Worm (Caenorhabditis elegans) whole organism, L2 larva: ENCODE measurements around the gene T10C6.10.

ENCODE experiments used
- C34F6.9 ChIP-seq: fragments of 150-350 bp; optimal IDR thresholded peaks from 2 replicates; lab custom pipeline; 2014; ENCODE audit warnings: missing biosample characterization, missing genetic modification characterization
- R02D3.7 ChIP-seq: fragments of 150-350 bp; optimal IDR thresholded peaks from 2 replicates; lab custom pipeline; 2014; ENCODE audit warnings: missing biosample characterization, missing genetic modification characterization
- Y55F3AM.14 ChIP-seq: fragments of 200-800 bp; sonication (Bioruptor generic); optimal IDR thresholded peaks from 2 replicates; lab custom pipeline; 2018; ENCODE audit warnings: mild to moderate bottlenecking, missing genetic modification characterization, missing compliant biosample characterization
- alr-1 ChIP-seq: fragments of 150-350 bp; optimal IDR thresholded peaks from 2 replicates; lab custom pipeline; 2014; ENCODE audit warnings: missing biosample characterization, missing genetic modification characterization
- aly-2 ChIP-seq: fragments of 150-350 bp; optimal IDR thresholded peaks from 2 replicates; lab custom pipeline; 2014; ENCODE audit warnings: missing biosample characterization, missing genetic modification characterization
- blmp-1 ChIP-seq: sonication (generic microtip); optimal IDR thresholded peaks from 2 replicates; lab custom pipeline; 2017; ENCODE audit warnings: missing genetic modification characterization, mild to moderate bottlenecking, missing compliant biosample characterization, antibody characterized with exemption, moderate library complexity; ENCODE audit not compliant: insufficient read depth
- ceh-16 ChIP-seq: fragments of 150-350 bp; optimal IDR thresholded peaks from 2 replicates; lab custom pipeline; 2014; ENCODE audit warnings: missing biosample characterization, missing genetic modification characterization
- ceh-82 ChIP-seq: fragments of 150-350 bp; optimal IDR thresholded peaks from 2 replicates; lab custom pipeline; 2014; ENCODE audit warnings: missing biosample characterization, missing genetic modification characterization
- dmd-4 ChIP-seq: sonication (generic microtip); optimal IDR thresholded peaks from 2 replicates; lab custom pipeline; 2017; ENCODE audit warnings: missing biosample characterization, missing genetic modification characterization
- gmeb-1 ChIP-seq: fragments of 150-350 bp; optimal IDR thresholded peaks from 2 replicates; lab custom pipeline; 2014; ENCODE audit warnings: missing biosample characterization, missing genetic modification characterization
- lin-11 ChIP-seq: fragments of 150-350 bp; sonication (generic microtip); optimal IDR thresholded peaks from 2 replicates; lab custom pipeline; 2014; ENCODE audit warnings: missing biosample characterization, missing genetic modification characterization, inconsistent platforms, mixed read lengths
- lin-13 ChIP-seq: fragments of 150-350 bp; optimal IDR thresholded peaks from 2 replicates; lab custom pipeline; 2014; ENCODE audit warnings: missing biosample characterization, missing genetic modification reagents, missing genetic modification characterization
- lin-39 ChIP-seq: fragments of 150-350 bp; optimal IDR thresholded peaks from 2 replicates; lab custom pipeline; 2014; ENCODE audit warnings: missing biosample characterization, missing genetic modification reagents, missing genetic modification characterization
- lsy-2 ChIP-seq, 2 experiments: fragments of 150-350 bp in 1 of 2; sonication (generic microtip) in 1 of 2; optimal IDR thresholded peaks; 2 replicates each; lab custom pipeline; 2014 to 2017; ENCODE audit warnings: missing biosample characterization in 2 of 2, missing genetic modification characterization in 2 of 2
- mab-5 ChIP-seq: fragments of 150-350 bp; optimal IDR thresholded peaks from 2 replicates; lab custom pipeline; 2014; ENCODE audit warnings: missing biosample characterization, missing genetic modification characterization
- mdl-1 ChIP-seq, 2 experiments: fragments of 150-350 bp in 1 of 2; sonication (generic microtip) in 1 of 2; optimal IDR thresholded peaks; 2 replicates each; lab custom pipeline; 2017; ENCODE audit warnings: missing biosample characterization in 2 of 2, missing genetic modification characterization in 2 of 2
- nhr-11 ChIP-seq: fragments of 150-350 bp; optimal IDR thresholded peaks from 2 replicates; lab custom pipeline; 2014; ENCODE audit warnings: missing biosample characterization, missing genetic modification characterization
- nhr-129 ChIP-seq: fragments of 150-350 bp; optimal IDR thresholded peaks from 2 replicates; lab custom pipeline; 2014; ENCODE audit warnings: missing biosample characterization, missing genetic modification characterization
- nhr-21 ChIP-seq: fragments of 150-350 bp; optimal IDR thresholded peaks from 2 replicates; lab custom pipeline; 2014; ENCODE audit warnings: missing biosample characterization, missing genetic modification characterization
- nhr-23 ChIP-seq: fragments of 150-350 bp; optimal IDR thresholded peaks from 2 replicates; lab custom pipeline; 2014; ENCODE audit warnings: missing biosample characterization, missing genetic modification reagents, missing genetic modification characterization
- nhr-237 ChIP-seq: fragments of 150-350 bp; optimal IDR thresholded peaks from 2 replicates; lab custom pipeline; 2014; ENCODE audit warnings: missing biosample characterization, missing genetic modification characterization
- nhr-6 ChIP-seq: fragments of 150-350 bp; optimal IDR thresholded peaks from 2 replicates; lab custom pipeline; 2014; ENCODE audit warnings: missing biosample characterization, missing genetic modification characterization
- nhr-77 ChIP-seq: fragments of 150-350 bp; optimal IDR thresholded peaks from 2 replicates; lab custom pipeline; 2014; ENCODE audit warnings: missing biosample characterization, missing genetic modification characterization
- peb-1 ChIP-seq: fragments of 150-350 bp; optimal IDR thresholded peaks from 2 replicates; lab custom pipeline; 2014; ENCODE audit warnings: missing biosample characterization, missing genetic modification characterization
- sem-4 ChIP-seq: fragments of 150-350 bp; optimal IDR thresholded peaks from 2 replicates; lab custom pipeline; 2014; ENCODE audit warnings: missing biosample characterization, missing genetic modification reagents, missing genetic modification characterization
- skn-1 ChIP-seq: sonication (generic microtip); optimal IDR thresholded peaks from 2 replicates; lab custom pipeline; 2017; ENCODE audit warnings: missing biosample characterization, missing genetic modification characterization
- sma-3 ChIP-seq: sonication (generic microtip); optimal IDR thresholded peaks from 2 replicates; lab custom pipeline; 2016; ENCODE audit warnings: missing genetic modification reagents, missing genetic modification characterization, missing compliant biosample characterization
- sma-9 ChIP-seq, 2 experiments: fragments of 150-350 bp in 1 of 2; sonication (generic microtip) in 1 of 2; optimal IDR thresholded peaks; 2 replicates each; lab custom pipeline; 2014 to 2016; ENCODE audit warnings: missing genetic modification characterization in 2 of 2, mild to moderate bottlenecking in 1 of 2, missing biosample characterization in 1 of 2, missing compliant biosample characterization in 1 of 2, missing genetic modification reagents in 1 of 2, moderate library complexity in 1 of 2
- snpc-4 ChIP-seq: fragments of 150-350 bp; optimal IDR thresholded peaks from 2 replicates; lab custom pipeline; 2014; ENCODE audit warnings: missing biosample characterization, missing genetic modification characterization
- unc-39 ChIP-seq: fragments of 150-350 bp; optimal IDR thresholded peaks from 2 replicates; lab custom pipeline; 2014; ENCODE audit warnings: missing biosample characterization, missing genetic modification characterization
- unc-55 ChIP-seq: fragments of 150-350 bp; sonication (generic microtip); optimal IDR thresholded peaks from 3 replicates; lab custom pipeline; 2014; ENCODE audit warnings: missing biosample characterization, missing genetic modification reagents, missing genetic modification characterization
- unc-62 ChIP-seq: fragments of 150-350 bp; optimal IDR thresholded peaks from 2 replicates; lab custom pipeline; 2014; ENCODE audit warnings: missing biosample characterization, missing genetic modification reagents, missing genetic modification characterization
- zag-1 ChIP-seq: fragments of 150-350 bp; optimal IDR thresholded peaks from 2 replicates; lab custom pipeline; 2014; ENCODE audit warnings: missing biosample characterization, missing genetic modification characterization
- ztf-1 ChIP-seq: fragments of 200-800 bp; sonication (Bioruptor generic); conservative IDR thresholded peaks from 2 replicates; pipeline ENCODE4 v1.3.6; 2022; ENCODE audit warnings: missing genetic modification characterization, missing compliant biosample characterization
- ztf-11 ChIP-seq: sonication (generic microtip); optimal IDR thresholded peaks from 2 replicates; lab custom pipeline; 2017; ENCODE audit warnings: missing biosample characterization, missing genetic modification characterization
- ztf-4 ChIP-seq: fragments of 150-350 bp; optimal IDR thresholded peaks from 2 replicates; lab custom pipeline; 2014; ENCODE audit warnings: missing biosample characterization, missing genetic modification characterization

The T10C6.10 gene

DNA sequence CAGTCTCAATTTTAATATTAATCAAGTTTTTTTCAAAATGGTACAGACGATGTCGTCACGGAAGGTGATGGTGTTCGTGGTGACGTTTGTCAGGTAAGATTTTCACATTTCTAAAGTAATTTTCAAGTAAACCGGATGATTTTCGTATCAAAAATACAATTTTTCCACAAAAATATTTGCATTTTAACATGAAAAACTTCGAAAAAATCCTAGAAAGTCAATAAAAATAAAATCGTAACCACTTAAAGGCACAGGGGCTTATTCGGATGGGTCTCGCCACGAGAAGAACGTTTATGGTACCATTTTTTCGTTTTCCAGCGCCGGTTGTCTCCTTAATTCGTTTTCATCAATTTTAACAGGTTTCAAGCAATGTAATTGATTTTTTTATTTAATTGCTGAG lies 11.9 kb upstream of the T10C6.10 start, which contains the start of gene T10C6.6:
Gene T10C6.6 (plus strand): TSS at position 27 of the 400 bp plus-strand sequence.
- TF ChIP-seq mab-5, result no peak
- no peak for TF ChIP-seq R02D3.7 (tag; lab: Kevin White, UChicago)
- no peak for TF ChIP-seq nhr-23 (tag; lab: Kevin White, UChicago)
- TF ChIP-seq mdl-1 (tag; optimal IDR thresholded peaks at IDR 0.05; lab: Kevin White, UChicago), result no peak

ce11 chrV:16024917-16025316 lies 11.3 kb upstream of the T10C6.10 start:
- TF ChIP-seq lsy-2 (tag; optimal IDR thresholded peaks at IDR 0.05; lab: Kevin White, UChicago) (no peak), nhr-129 (tag; lab: Kevin White, UChicago) (no peak), snpc-4 (tag; lab: Kevin White, UChicago) (no peak), sma-9 (GFP tag; optimal IDR thresholded peaks at IDR 0.05; lab: Kevin White, UChicago) (no peak), sma-9 (tag; optimal IDR thresholded peaks at IDR 0.05; lab: Kevin White, UChicago) (no peak), lin-39 (tag; lab: Kevin White, UChicago) (no peak), skn-1 (tag; lab: Kevin White, UChicago) (no peak), nhr-237 (tag; lab: Kevin White, UChicago) (no peak), lin-13 (GFP tag; lab: Kevin White, UChicago) (no peak), unc-39 (tag; lab: Kevin White, UChicago) (no peak), nhr-11 (tag; lab: Kevin White, UChicago) (no peak), dmd-4 (no peak), nhr-21 (tag; lab: Kevin White, UChicago) (no peak), ztf-1 (GFP tag; lab: Robert Waterston, UW) (no peak), Y55F3AM.14 (GFP tag; lab: Kevin White, UChicago) (no peak), blmp-1 (tag; lab: Kevin White, UChicago) (no peak), alr-1 (no peak), unc-62 (GFP tag; lab: Kevin White, UChicago) (no peak)
- TF ChIP-seq, all 48 proteins: peak for 0

DNA sequence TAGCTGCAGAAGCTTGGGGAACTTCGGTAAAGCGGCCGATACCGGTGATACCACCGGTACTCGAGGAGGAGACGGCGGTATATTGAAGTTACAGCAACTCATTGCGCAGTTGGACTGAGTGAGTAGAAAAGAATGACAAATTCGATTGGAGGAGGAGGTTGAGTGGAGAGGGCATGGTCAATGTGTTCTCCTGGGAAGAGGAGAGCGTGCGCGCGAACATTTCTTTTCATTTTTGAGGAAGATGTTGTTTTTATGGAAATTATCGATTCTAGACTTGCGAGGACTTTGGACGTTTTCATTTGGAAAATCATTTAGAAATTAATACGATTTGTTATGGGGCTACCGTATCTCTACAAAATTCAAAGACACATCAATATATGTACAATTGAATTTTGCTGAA lies 7.0 kb upstream of the T10C6.10 start:
- TF ChIP-seq Y55F3AM.14 (GFP tag; lab: Kevin White, UChicago), result no peak
- no peak for TF ChIP-seq gmeb-1 (tag; lab: Kevin White, UChicago)
- no peak for TF ChIP-seq aly-2
- TF ChIP-seq ceh-16 (tag; lab: Kevin White, UChicago), result no peak
- no peak for TF ChIP-seq lin-13 (GFP tag; lab: Kevin White, UChicago)
- TF ChIP-seq sem-4, result no peak
- no peak for TF ChIP-seq lin-11 (tag; lab: Kevin White, UChicago)
- TF ChIP-seq nhr-6, result no peak
- TF ChIP-seq ceh-82 (tag; lab: Kevin White, UChicago), result no peak
- no peak for TF ChIP-seq mab-5
- TF ChIP-seq zag-1 (tag; lab: Kevin White, UChicago), result no peak
- no peak for TF ChIP-seq nhr-77 (tag; lab: Kevin White, UChicago)
- TF ChIP-seq C34F6.9 (tag; lab: Kevin White, UChicago), result no peak

- TF ChIP-seq dmd-4 (no peak), ceh-82 (tag; lab: Kevin White, UChicago) (no peak), gmeb-1 (tag; lab: Kevin White, UChicago) (no peak)
Measured at ce11 chrV:16031571-16031970, 4.6 kb upstream of the T10C6.10 start, which contains the start of gene T10C6.7. T10C6.7 (minus strand) TSS chrV:16031713.

- no peak for TF ChIP-seq zag-1 (tag; lab: Kevin White, UChicago)
- no peak for TF ChIP-seq mab-5
- TF ChIP-seq peb-1 (tag; lab: Kevin White, UChicago), result no peak
- TF ChIP-seq snpc-4 (tag; lab: Kevin White, UChicago), result no peak
- no peak for TF ChIP-seq ztf-11 (tag; lab: Kevin White, UChicago)
- no peak for TF ChIP-seq nhr-237 (tag; lab: Kevin White, UChicago)
- no peak for TF ChIP-seq unc-55
- TF ChIP-seq sma-3 (GFP tag; lab: Kevin White, UChicago), result no peak
- no peak for TF ChIP-seq aly-2
- TF ChIP-seq nhr-21 (tag; lab: Kevin White, UChicago), result no peak
- no peak for TF ChIP-seq ztf-4 (tag; lab: Kevin White, UChicago)
Measured at ce11 chrV:16032761-16033160, 3.5 kb upstream of the T10C6.10 start, which contains the start of gene T10C6.16. T10C6.16 (minus strand) TSS chrV:16033005.
